Worm (Caenorhabditis elegans) whole organism, L1 larva: ENCODE measurements around the gene nex-2.

Source experiments
- C04F5.9 ChIP-seq: sonication (generic microtip); optimal IDR thresholded peaks from 2 replicates; lab custom pipeline; 2016; ENCODE audit warnings: missing genetic modification characterization, missing compliant biosample characterization
- C34B4.2 ChIP-seq: sonication (generic microtip); optimal IDR thresholded peaks from 2 replicates; lab custom pipeline; 2017; ENCODE audit warnings: mild to moderate bottlenecking, missing genetic modification characterization, missing compliant biosample characterization
- F16B12.6 ChIP-seq: fragments of 150-350 bp; optimal IDR thresholded peaks from 2 replicates; lab custom pipeline; 2014; ENCODE audit warnings: missing biosample characterization, missing genetic modification characterization
- dpl-1 ChIP-seq, 3 experiments: fragments of 150-350 bp in 2 of 3; sonication (generic microtip) in 1 of 3; optimal IDR thresholded peaks; 2 replicates each; lab custom pipeline; 2014 to 2017; ENCODE audit warnings: missing biosample characterization in 3 of 3, missing genetic modification characterization in 3 of 3, missing genetic modification reagents in 3 of 3
- efl-1 ChIP-seq, 4 experiments: fragments of 150-350 bp; optimal IDR thresholded peaks in 3 of 4; peaks in 1 of 4; 1 replicate in 1 of 4; 2 replicates in 3 of 4; lab custom pipeline; 2014; ENCODE audit warnings: missing biosample characterization in 2 of 4, missing genetic modification characterization in 2 of 4, missing genetic modification reagents in 2 of 4
- egl-27 ChIP-seq, 2 experiments: fragments of 150-350 bp in 1 of 2; sonication (generic microtip); optimal IDR thresholded peaks; 3 replicates each; lab custom pipeline; 2017 to 2018; ENCODE audit warnings: missing biosample characterization in 2 of 2, missing genetic modification characterization in 2 of 2, missing genetic modification reagents in 2 of 2
- elt-2 ChIP-seq: sonication (generic microtip); optimal IDR thresholded peaks from 2 replicates; lab custom pipeline; 2016; ENCODE audit warnings: missing genetic modification characterization, mild to moderate bottlenecking, inconsistent platforms, missing compliant biosample characterization, missing genetic modification reagents
- ets-5 ChIP-seq: fragments of 200-800 bp; sonication (Bioruptor generic); IDR thresholded peaks from 2 replicates; pipeline ENCODE4 v1.3.6; 2022; ENCODE audit warnings: missing genetic modification characterization, missing compliant biosample characterization
- fkh-10 ChIP-seq: sonication (generic microtip); optimal IDR thresholded peaks from 2 replicates; lab custom pipeline; 2017; ENCODE audit warnings: missing biosample characterization, missing genetic modification reagents, missing genetic modification characterization
- fos-1 ChIP-seq: fragments of 150-350 bp; optimal IDR thresholded peaks from 2 replicates; lab custom pipeline; 2014; ENCODE audit warnings: missing biosample characterization, missing genetic modification characterization
- grh-1 ChIP-seq: fragments of 200-800 bp; sonication (Bioruptor generic); IDR thresholded peaks from 2 replicates; pipeline ENCODE4 v1.3.6; 2022; ENCODE audit warnings: missing genetic modification reagents, missing genetic modification characterization, missing compliant biosample characterization
- lin-13 ChIP-seq: fragments of 150-350 bp; optimal IDR thresholded peaks from 2 replicates; lab custom pipeline; 2014; ENCODE audit warnings: missing biosample characterization, missing genetic modification reagents, missing genetic modification characterization
- lin-14 ChIP-seq: fragments of 200-800 bp; sonication (Bioruptor generic); optimal IDR thresholded peaks from 2 replicates; lab custom pipeline; 2018; ENCODE audit warnings: mild to moderate bottlenecking, missing genetic modification characterization, moderate library complexity, missing compliant biosample characterization
- mab-9 ChIP-seq: fragments of 200-800 bp; sonication (Bioruptor generic); IDR thresholded peaks from 2 replicates; pipeline ENCODE4 v1.3.6; 2022; ENCODE audit warnings: missing genetic modification reagents, missing genetic modification characterization, missing compliant biosample characterization
- mef-2 ChIP-seq: fragments of 150-350 bp; optimal IDR thresholded peaks from 2 replicates; lab custom pipeline; 2014; ENCODE audit warnings: missing biosample characterization, missing genetic modification characterization
- nhr-11 ChIP-seq: fragments of 150-350 bp; optimal IDR thresholded peaks from 2 replicates; lab custom pipeline; 2014; ENCODE audit warnings: missing biosample characterization, missing genetic modification characterization
- nhr-12 ChIP-seq: sonication (generic microtip); optimal IDR thresholded peaks from 2 replicates; lab custom pipeline; 2017; ENCODE audit warnings: missing biosample characterization, missing genetic modification characterization
- nhr-19 ChIP-seq: fragments of 200-800 bp; sonication (Bioruptor generic); conservative IDR thresholded peaks from 2 replicates; pipeline ENCODE4 v1.3.6; 2022; ENCODE audit warnings: missing genetic modification characterization, missing compliant biosample characterization
- nhr-28 ChIP-seq: fragments of 150-350 bp; optimal IDR thresholded peaks from 2 replicates; lab custom pipeline; 2014; ENCODE audit warnings: missing biosample characterization, missing genetic modification characterization
- nhr-47 ChIP-seq: sonication (generic microtip); optimal IDR thresholded peaks from 2 replicates; lab custom pipeline; 2016; ENCODE audit warnings: mild to moderate bottlenecking, missing genetic modification characterization, moderate library complexity, missing compliant biosample characterization
- nhr-76 ChIP-seq: sonication (generic microtip); optimal IDR thresholded peaks from 2 replicates; lab custom pipeline; 2017; ENCODE audit warnings: missing biosample characterization, missing genetic modification characterization
- pag-3 ChIP-seq: sonication (generic microtip); optimal IDR thresholded peaks from 2 replicates; lab custom pipeline; 2017; ENCODE audit warnings: missing genetic modification characterization, mild to moderate bottlenecking, missing compliant biosample characterization, antibody characterized with exemption, borderline replicate concordance; ENCODE audit not compliant: insufficient read depth
- pax-3 ChIP-seq: fragments of 200-800 bp; sonication (Bioruptor generic); optimal IDR thresholded peaks from 2 replicates; lab custom pipeline; 2018; ENCODE audit warnings: mild to moderate bottlenecking, missing genetic modification characterization, moderate library complexity, missing compliant biosample characterization
- rnt-1 ChIP-seq: sonication (generic microtip); optimal IDR thresholded peaks from 2 replicates; lab custom pipeline; 2016; ENCODE audit warnings: mild to moderate bottlenecking, missing genetic modification characterization, moderate library complexity, missing compliant biosample characterization
- skn-1 ChIP-seq: fragments of 150-350 bp; optimal IDR thresholded peaks from 2 replicates; lab custom pipeline; 2014; ENCODE audit warnings: missing biosample characterization, missing genetic modification characterization
- sptf-1 ChIP-seq: fragments of 150-350 bp; optimal IDR thresholded peaks from 2 replicates; lab custom pipeline; 2014; ENCODE audit warnings: missing biosample characterization, missing genetic modification characterization
- tbx-2 ChIP-seq: sonication (generic microtip); optimal IDR thresholded peaks from 2 replicates; lab custom pipeline; 2016; ENCODE audit warnings: missing genetic modification characterization, missing compliant biosample characterization
- tlp-1 ChIP-seq: fragments of 150-350 bp; optimal IDR thresholded peaks from 2 replicates; lab custom pipeline; 2014; ENCODE audit warnings: missing biosample characterization, missing genetic modification characterization
- unc-62 ChIP-seq: fragments of 150-350 bp; optimal IDR thresholded peaks from 2 replicates; lab custom pipeline; 2014; ENCODE audit warnings: missing biosample characterization, missing genetic modification reagents, missing genetic modification characterization
- unc-98 ChIP-seq: fragments of 200-800 bp; sonication (Bioruptor generic); IDR thresholded peaks from 2 replicates; pipeline ENCODE4 v1.3.6; 2022; ENCODE audit warnings: missing genetic modification characterization, missing compliant biosample characterization
- zag-1 ChIP-seq: fragments of 150-350 bp; optimal IDR thresholded peaks from 2 replicates; lab custom pipeline; 2014; ENCODE audit warnings: missing biosample characterization, missing genetic modification characterization
- zip-4 ChIP-seq: fragments of 200-800 bp; sonication (Bioruptor generic); optimal IDR thresholded peaks from 2 replicates; lab custom pipeline; 2018; ENCODE audit warnings: mild to moderate bottlenecking, missing genetic modification characterization, moderate library complexity, missing compliant biosample characterization
- ztf-11 ChIP-seq, 2 experiments: sonication (generic microtip); optimal IDR thresholded peaks; 2 replicates each; lab custom pipeline; 2016 to 2017; ENCODE audit warnings: missing genetic modification characterization in 2 of 2, missing biosample characterization in 1 of 2, missing compliant biosample characterization in 1 of 2
- ztf-4 ChIP-seq: fragments of 150-350 bp; optimal IDR thresholded peaks from 2 replicates; lab custom pipeline; 2014; ENCODE audit warnings: missing biosample characterization, missing genetic modification characterization

nex-2 gene

DNA sequence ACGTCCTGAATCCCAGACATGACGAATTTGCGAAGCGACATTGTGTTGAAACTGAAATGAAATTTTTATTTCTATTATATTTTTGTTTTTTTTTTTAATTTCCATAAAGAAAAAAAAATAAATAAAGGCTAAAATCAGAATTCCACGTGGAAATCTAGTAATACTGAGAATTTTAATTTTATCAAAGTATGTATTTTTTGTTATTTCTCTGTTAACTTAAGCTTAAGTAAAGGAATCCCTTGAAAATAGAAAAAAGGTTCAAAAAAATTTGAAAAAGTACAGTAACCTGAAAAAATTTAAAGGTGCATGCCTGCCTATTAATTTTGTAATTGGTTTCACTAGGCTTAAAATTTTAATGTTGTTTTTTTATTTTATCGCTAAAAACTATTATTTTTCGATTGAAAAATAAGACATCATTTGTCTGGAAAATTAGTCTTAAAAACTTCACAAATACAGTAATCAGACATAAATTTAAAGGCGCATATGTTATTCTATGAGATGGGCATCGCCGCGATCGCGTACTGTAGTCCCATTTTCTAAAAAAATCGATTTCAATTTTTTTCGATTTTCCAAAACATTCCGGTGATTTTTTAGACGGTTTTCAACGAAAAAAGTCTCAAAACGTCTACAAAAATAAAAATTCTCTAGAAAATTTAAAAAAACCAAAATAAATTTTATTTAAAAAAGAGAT is at the start of gene nex-2:
nex-2 (minus strand) TSS at position 51 of the 691 bp plus-strand sequence.
- TF ChIP-seq tbx-2: no peak
- no peak for TF ChIP-seq ztf-11 (tag; optimal IDR thresholded peaks at IDR 0.05; lab: Kevin White, UChicago)
- TF ChIP-seq nhr-11 (tag; lab: Kevin White, UChicago): no peak
- no peak for TF ChIP-seq fos-1 (tag; lab: Kevin White, UChicago)
- no peak for TF ChIP-seq nhr-19 (GFP tag; lab: Robert Waterston, UW)
- TF ChIP-seq mef-2 (tag; lab: Kevin White, UChicago): no peak
- TF ChIP-seq zip-4 (GFP tag; lab: Kevin White, UChicago): no peak
- no peak for TF ChIP-seq skn-1
- TF ChIP-seq nhr-47 (tag; lab: Kevin White, UChicago): no peak
- no peak for TF ChIP-seq fkh-10
- no peak for TF ChIP-seq tlp-1 (tag; lab: Kevin White, UChicago)
- no peak for TF ChIP-seq ets-5 (GFP tag; lab: Robert Waterston, UW)
- no peak for TF ChIP-seq pax-3 (tag; lab: Kevin White, UChicago)
- no peak for TF ChIP-seq sptf-1 (tag; lab: Kevin White, UChicago)
- no peak for TF ChIP-seq pag-3 (tag; lab: Kevin White, UChicago)
- TF ChIP-seq F16B12.6 (tag; lab: Kevin White, UChicago): no peak

ce11 chrIII:10379632-10380031 is 49.4 kb upstream of the nex-2 start:
- TF ChIP-seq lin-14 (GFP tag; lab: Kevin White, UChicago) (peak; percentile 71), rnt-1 (tag; lab: Kevin White, UChicago) (peak; percentile 0), efl-1 (optimal IDR thresholded peaks at IDR 0.05; lab: Kevin White, UChicago) (peak in 1 of 2 experiments; percentile 21), efl-1 (GFP tag; optimal IDR thresholded peaks at IDR 0.05 in 1 of 2; lab: Kevin White, UChicago) (peak in 1 of 2 experiments; percentile 5), nhr-12 (tag; lab: Kevin White, UChicago) (no peak), zag-1 (tag; lab: Kevin White, UChicago) (no peak)
- TF ChIP-seq, all 84 proteins: peak for 3

DNA sequence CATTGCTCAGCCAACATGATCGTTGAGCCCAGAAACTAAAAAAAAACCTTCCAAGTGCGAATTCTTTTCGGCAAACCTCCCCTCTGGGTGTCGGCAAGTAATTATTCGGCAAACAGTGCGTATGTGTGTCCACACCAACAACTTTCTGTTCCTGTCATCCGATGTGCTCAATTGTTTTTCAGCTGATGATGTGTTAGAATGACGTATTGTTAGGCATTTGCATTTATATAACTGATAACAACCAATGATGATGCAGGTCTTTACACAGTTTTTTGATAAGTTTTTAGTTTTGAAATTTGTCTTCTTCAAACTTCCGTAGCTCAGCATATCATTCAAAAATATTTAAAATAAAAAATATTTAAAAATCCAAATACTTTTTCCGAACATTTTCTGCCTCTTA is 48.7 kb upstream of the nex-2 start:
- TF ChIP-seq unc-98 (GFP tag; lab: Robert Waterston, UW) (no peak), elt-2 (tag; lab: Kevin White, UChicago) (peak; percentile 20)

DNA sequence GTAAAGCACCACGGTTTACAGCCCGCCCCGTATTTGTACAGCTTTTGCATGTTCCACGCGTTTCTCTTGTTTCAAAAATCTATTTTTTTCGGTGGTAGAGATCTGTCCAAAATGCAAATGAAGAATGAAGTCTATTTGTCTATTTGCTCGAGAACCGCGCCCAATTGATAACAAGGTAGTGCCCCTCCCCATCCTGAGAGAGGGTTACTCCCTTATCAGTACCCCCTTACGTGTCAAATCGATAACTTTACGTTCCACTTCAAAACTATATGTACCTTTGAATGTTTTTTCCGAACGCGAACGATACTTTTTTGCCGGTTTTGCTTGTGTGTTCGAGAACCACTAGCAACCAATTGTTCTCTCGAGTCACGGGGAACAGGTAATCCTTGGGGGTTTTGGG is 45.8 kb upstream of the nex-2 start:
- TF ChIP-seq elt-2 (tag; lab: Kevin White, UChicago) (peak; percentile 20), C34B4.2 (tag; lab: Kevin White, UChicago) (no peak)
- TF ChIP-seq, all 84 proteins: peak for 1

DNA sequence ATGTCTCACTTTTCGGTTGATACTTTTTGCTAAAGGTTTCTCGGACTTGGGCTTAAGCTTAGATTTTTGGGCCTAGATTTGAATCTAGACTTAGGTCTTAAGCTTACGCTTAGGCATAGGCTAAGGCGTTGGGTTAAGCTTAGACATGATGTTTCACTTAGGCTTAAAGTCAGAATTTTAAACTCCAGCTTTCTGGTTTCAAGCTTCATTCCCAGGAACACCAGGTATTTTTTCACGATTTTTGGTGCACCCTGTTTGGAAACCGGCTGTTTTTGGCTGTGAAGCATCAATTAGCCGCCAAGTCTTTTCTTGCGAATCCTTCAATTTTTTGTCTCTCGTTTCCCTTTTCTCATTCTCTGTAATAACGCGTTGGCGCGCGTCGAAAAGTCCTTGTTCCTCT is 43.6 kb upstream of the nex-2 start:
- TF ChIP-seq dpl-1 (GFP tag; optimal IDR thresholded peaks at IDR 0.05; lab: Kevin White, UChicago) (no peak), nhr-11 (tag; lab: Kevin White, UChicago) (no peak), lin-13 (GFP tag; lab: Kevin White, UChicago) (no peak), unc-62 (GFP tag; lab: Kevin White, UChicago) (no peak), nhr-76 (no peak), efl-1 (optimal IDR thresholded peaks at IDR 0.05; lab: Kevin White, UChicago) (no peak), efl-1 (GFP tag; optimal IDR thresholded peaks at IDR 0.05 in 1 of 2; lab: Kevin White, UChicago) (no peak), nhr-19 (GFP tag; lab: Robert Waterston, UW) (no peak), nhr-28 (tag; lab: Kevin White, UChicago) (no peak), grh-1 (GFP tag; lab: Robert Waterston, UW) (no peak), F16B12.6 (tag; lab: Kevin White, UChicago) (no peak), egl-27 (tag; optimal IDR thresholded peaks at IDR 0.05; lab: Kevin White, UChicago) (no peak), mab-9 (GFP tag; lab: Robert Waterston, UW) (no peak), unc-98 (GFP tag; lab: Robert Waterston, UW) (no peak), C04F5.9 (tag; lab: Kevin White, UChicago) (no peak), ztf-11 (tag; optimal IDR thresholded peaks at IDR 0.05; lab: Kevin White, UChicago) (no peak), ztf-4 (tag; lab: Kevin White, UChicago) (no peak)
